Fruit fly (Drosophila melanogaster) S2 (cell line): ENCODE data around the gene CG4390.

Source experiments
- CG8478 ChIP-seq: fragments of >200 bp; optimal IDR thresholded peaks from 2 replicates; lab custom pipeline; 2018
- CTCF ChIP-seq, 2 experiments: fragments of >200 bp; optimal IDR thresholded peaks; 2 replicates each; lab custom pipeline; 2018

DNA sequence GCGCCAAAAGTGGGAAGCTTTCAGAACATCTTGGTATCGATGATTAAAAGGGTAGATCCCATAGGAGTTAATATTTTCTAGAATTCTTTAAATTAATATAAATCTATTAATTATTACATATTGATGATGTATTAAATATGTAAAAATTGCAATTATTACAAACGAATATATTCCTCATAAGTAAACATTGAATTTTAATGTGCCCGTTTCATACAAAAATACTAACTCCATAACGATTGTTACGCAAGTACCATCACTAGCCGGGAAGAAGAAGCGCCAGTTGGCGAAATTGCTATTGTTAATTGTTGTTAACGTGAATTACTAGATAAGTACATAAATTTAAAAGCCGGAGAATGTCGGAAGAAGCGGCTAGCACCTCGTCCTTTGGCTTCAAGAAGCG lies 2.0 kb downstream of the CG4390 start, which contains the start of gene mdlc:
- peak in 1 of 2 experiments; percentile 14 for TF ChIP-seq CTCF (optimal IDR thresholded peaks at IDR 0.05; lab: Kevin White, UChicago)
- no peak for TF ChIP-seq CG8478 (lab: Kevin White, UChicago)
